Worm (Caenorhabditis elegans): ENCODE results near the gene T04A11.4.

ce11 chrIV:12495196-12495595, 10.8 kb upstream of the T04A11.4 start, which contains the start of gene sru-20:
- TF ChIP-seq ces-1 (GFP tag; optimal IDR thresholded peaks at IDR 0.05) (no peak), tag-97 (GFP tag; IDR thresholded peaks at IDR 0.05) (no peak), hif-1 (tag; optimal IDR thresholded peaks at IDR 0.05) (no peak), skn-1 (tag; optimal IDR thresholded peaks at IDR 0.05) (no peak), mdl-1 (tag; optimal IDR thresholded peaks at IDR 0.05) (no peak), F49E8.2 (tag; optimal IDR thresholded peaks at IDR 0.05; ENCODE audit: borderline replicate concordance) (no peak), ceh-82 (tag; optimal IDR thresholded peaks at IDR 0.05) (no peak), egl-27 (tag; optimal IDR thresholded peaks at IDR 0.05) (no peak), nhr-111 (GFP tag; optimal IDR thresholded peaks at IDR 0.05) (no peak), unc-62 (GFP tag; optimal IDR thresholded peaks at IDR 0.05 in 1 of 2) (no peak), unc-62 (tag; optimal IDR thresholded peaks at IDR 0.05) (no peak), lin-38 (GFP tag; IDR thresholded peaks at IDR 0.05) (no peak), dpl-1 (GFP tag; optimal IDR thresholded peaks at IDR 0.05) (no peak), mep-1 (tag; optimal IDR thresholded peaks at IDR 0.05) (no peak)

Data from whole organism, L4 larva.